Fruit fly (Drosophila melanogaster) whole organism, pupa: ENCODE measurements around the gene Lcp65Ae.

Source experiments
- CG10348 ChIP-seq: fragments of 200-800 bp; sonication (Bioruptor generic); IDR thresholded peaks from 2 replicates; pipeline ENCODE4 v1.3.6; 2022; ENCODE audit warnings: missing biosample characterization, missing genetic modification characterization
- CG14655 ChIP-seq: fragments of 200-800 bp; sonication (Bioruptor generic); optimal IDR thresholded peaks from 3 replicates; lab custom pipeline; 2017; ENCODE audit warnings: mild to moderate bottlenecking, missing biosample characterization, missing genetic modification reagents, missing genetic modification characterization
- CG17806 ChIP-seq: fragments of 200-800 bp; sonication (Bioruptor generic); optimal IDR thresholded peaks from 2 replicates; lab custom pipeline; 2018; ENCODE audit warnings: missing biosample characterization, mild to moderate bottlenecking, missing genetic modification characterization, moderate library complexity
- CG32121 ChIP-seq: fragments of 200-800 bp; sonication (Bioruptor generic); IDR thresholded peaks from 2 replicates; pipeline ENCODE4 v1.3.6; 2022; ENCODE audit warnings: missing biosample characterization, missing genetic modification characterization
- CG8301 ChIP-seq: fragments of 200-800 bp; sonication (Bioruptor generic); optimal IDR thresholded peaks from 2 replicates; lab custom pipeline; 2018; ENCODE audit warnings: missing biosample characterization, mild to moderate bottlenecking, missing genetic modification characterization
- D1 ChIP-seq: fragments of 200-800 bp; sonication (Bioruptor generic); optimal IDR thresholded peaks from 2 replicates; lab custom pipeline; 2018; ENCODE audit warnings: missing biosample characterization, mild to moderate bottlenecking, missing genetic modification characterization, moderate library complexity
- EcR ChIP-seq: fragments of 200-800 bp; sonication (Bioruptor generic); optimal IDR thresholded peaks from 3 replicates; lab custom pipeline; 2019; ENCODE audit warnings: missing biosample characterization, missing genetic modification characterization, mild to moderate bottlenecking, moderate library complexity, missing genetic modification reagents
- Ets98B ChIP-seq: fragments of 200-800 bp; sonication (Bioruptor generic); IDR thresholded peaks from 2 replicates; pipeline ENCODE4 v1.3.6; 2022; ENCODE audit warnings: missing biosample characterization, missing genetic modification characterization
- Pif1A ChIP-seq: fragments of 200-800 bp; sonication (Bioruptor generic); optimal IDR thresholded peaks from 3 replicates; lab custom pipeline; 2016; ENCODE audit warnings: missing biosample characterization, missing genetic modification characterization
- Pif1B ChIP-seq: fragments of 200-800 bp; sonication (Bioruptor generic); optimal IDR thresholded peaks from 3 replicates; lab custom pipeline; 2016; ENCODE audit warnings: missing biosample characterization, missing genetic modification characterization
- Snoo ChIP-seq: fragments of 200-800 bp; sonication (Bioruptor generic); optimal IDR thresholded peaks from 3 replicates; lab custom pipeline; 2017; ENCODE audit warnings: missing biosample characterization, mild to moderate bottlenecking, missing genetic modification characterization, inconsistent platforms
- gl ChIP-seq: fragments of 200-800 bp; sonication (Bioruptor generic); optimal IDR thresholded peaks from 2 replicates; lab custom pipeline; 2018; ENCODE audit warnings: missing biosample characterization, mild to moderate bottlenecking, missing genetic modification characterization
- rn ChIP-seq: fragments of 200-800 bp; sonication (Bioruptor generic); IDR thresholded peaks from 2 replicates; pipeline ENCODE4 v1.3.6; 2022; ENCODE audit warnings: missing biosample characterization, missing genetic modification characterization

DNA sequence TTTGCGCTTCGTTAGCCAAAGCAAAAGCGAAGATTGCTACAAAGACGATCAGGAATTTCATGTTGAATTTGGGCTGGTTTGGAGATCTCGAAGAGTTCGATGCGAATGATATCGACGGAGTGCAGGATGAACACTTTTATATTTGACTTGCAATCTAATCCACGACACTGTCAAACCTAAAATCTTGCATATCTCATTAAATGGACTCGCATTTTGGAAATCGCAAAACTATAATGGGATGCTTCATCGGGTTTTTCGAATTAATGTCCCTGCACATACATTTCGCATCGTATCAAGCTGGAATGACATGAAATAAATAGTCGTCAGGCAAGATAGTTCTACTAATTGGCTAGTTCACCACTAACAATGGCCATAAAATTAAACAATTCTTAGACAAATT is at the start of gene Lcp65Ae:
- no peak for TF ChIP-seq CG8301
- TF ChIP-seq Pif1A (GFP tag; lab: Kevin White, UChicago) = no peak
- no peak for TF ChIP-seq CG32121
- TF ChIP-seq EcR = no peak
- TF ChIP-seq Pif1B (GFP tag; lab: Kevin White, UChicago) = no peak
- TF ChIP-seq D1 (tag; lab: Kevin White, UChicago) = no peak
- TF ChIP-seq Snoo (tag; lab: Kevin White, UChicago) = no peak
- TF ChIP-seq CG10348 = no peak
- TF ChIP-seq rn (GFP tag; lab: Robert Waterston, UW) = no peak
- no peak for TF ChIP-seq CG14655 (GFP tag; lab: Kevin White, UChicago)
- no peak for TF ChIP-seq gl (tag; lab: Kevin White, UChicago)
- no peak for TF ChIP-seq CG17806 (tag; lab: Kevin White, UChicago)
- no peak for TF ChIP-seq Ets98B (GFP tag; lab: Robert Waterston, UW)
